Worm (Caenorhabditis elegans) whole organism, midembryonic: ENCODE results near the gene W02D7.6.

Source experiments
- T22C8.4 ChIP-seq: fragments of 200-800 bp; sonication (Bioruptor generic); IDR thresholded peaks from 2 replicates; pipeline ENCODE4 v1.3.6; 2022; ENCODE audit warnings: missing genetic modification characterization, missing compliant biosample characterization
- cog-1 ChIP-seq: sonication (generic microtip); optimal IDR thresholded peaks from 2 replicates; lab custom pipeline; 2016; ENCODE audit warnings: missing genetic modification characterization, missing compliant biosample characterization
- flt-1 ChIP-seq: fragments of 200-800 bp; sonication (Bioruptor generic); IDR thresholded peaks from 2 replicates; pipeline ENCODE4 v1.3.6; 2022; ENCODE audit warnings: missing genetic modification characterization, missing compliant biosample characterization
- klf-2 ChIP-seq: fragments of 200-800 bp; sonication (Bioruptor generic); conservative IDR thresholded peaks from 2 replicates; pipeline ENCODE4 v1.3.6; 2022; ENCODE audit warnings: missing genetic modification reagents, missing genetic modification characterization, missing compliant biosample characterization
- med-1 ChIP-seq: sonication (generic microtip); optimal IDR thresholded peaks from 2 replicates; lab custom pipeline; 2017; ENCODE audit warnings: missing genetic modification characterization, mild to moderate bottlenecking, missing compliant biosample characterization, antibody characterized with exemption, missing genetic modification reagents; ENCODE audit not compliant: insufficient read depth
- ref-1 ChIP-seq: fragments of 200-800 bp; sonication (Bioruptor generic); conservative IDR thresholded peaks from 2 replicates; pipeline ENCODE4 v1.3.6; 2022; ENCODE audit warnings: missing genetic modification reagents, missing genetic modification characterization, missing compliant biosample characterization
- ztf-23 ChIP-seq: fragments of 200-800 bp; sonication (Bioruptor generic); IDR thresholded peaks from 2 replicates; pipeline ENCODE4 v1.3.6; 2022; ENCODE audit warnings: missing genetic modification reagents, missing genetic modification characterization, missing compliant biosample characterization
- ztf-29 ChIP-seq: fragments of 200-800 bp; sonication (Bioruptor generic); IDR thresholded peaks from 2 replicates; pipeline ENCODE4 v1.3.6; 2022; ENCODE audit warnings: missing genetic modification reagents, missing genetic modification characterization, missing compliant biosample characterization

DNA sequence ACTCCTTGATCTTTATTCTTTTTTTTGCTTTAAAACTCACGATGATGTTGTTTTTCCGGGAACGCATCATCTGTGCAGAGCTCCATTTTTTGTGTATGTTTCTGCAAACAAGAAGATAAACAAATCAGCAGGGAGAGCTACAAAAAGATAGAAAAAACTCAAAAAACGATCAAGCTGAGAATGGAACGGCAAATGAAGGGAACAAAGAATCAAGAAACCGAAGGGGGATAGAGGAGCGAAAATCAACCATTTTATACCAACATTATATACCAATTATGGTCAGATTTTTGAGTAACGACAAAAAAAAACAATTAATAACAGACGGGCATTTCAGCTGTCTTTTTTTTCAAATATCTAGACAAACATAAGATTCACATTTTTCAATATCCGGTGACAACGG, 16.5 kb downstream of the W02D7.6 start, which contains the start of gene slc-17.5:
- TF ChIP-seq ref-1 (GFP tag; lab: Robert Waterston, UW) = no peak
- no peak for TF ChIP-seq flt-1 (GFP tag; lab: Robert Waterston, UW)
- TF ChIP-seq klf-2 (GFP tag; lab: Robert Waterston, UW) = no peak
- no peak for TF ChIP-seq T22C8.4 (GFP tag; lab: Robert Waterston, UW)
- TF ChIP-seq cog-1 (tag; lab: Kevin White, UChicago) = no peak
- TF ChIP-seq ztf-29 (GFP tag; lab: Robert Waterston, UW) = no peak
- no peak for TF ChIP-seq med-1 (GFP tag; lab: Kevin White, UChicago)
- no peak for TF ChIP-seq ztf-23 (GFP tag; lab: Robert Waterston, UW)
